Fruit fly (Drosophila melanogaster): Measurements from ENCODE around the gene CG31446.

The CG31446 gene

dm6 chr3R:15651770-15652410, 41.0 kb upstream of the CG31446 start (continued):
- TF ChIP-seq Blimp-1 (GFP tag; optimal IDR thresholded peaks at IDR 0.05) (peak; percentile 80), Sox15 (GFP tag; optimal IDR thresholded peaks at IDR 0.05) (peak; percentile 95), Sox14 (GFP tag; optimal IDR thresholded peaks at IDR 0.05) (peak; percentile 98), CG10669 (GFP tag; optimal IDR thresholded peaks at IDR 0.05) (peak; percentile 99), CG11902 (GFP tag; optimal IDR thresholded peaks at IDR 0.05) (peak; percentile 96), CG3919 (GFP tag; optimal IDR thresholded peaks at IDR 0.05) (peak; percentile 99), lz (GFP tag; optimal IDR thresholded peaks at IDR 0.05) (peak; percentile 96), Gug (GFP tag; IDR thresholded peaks at IDR 0.05) (peak; percentile 93), topi (GFP tag; optimal IDR thresholded peaks at IDR 0.05) (peak; percentile 98), ss (GFP tag; optimal IDR thresholded peaks at IDR 0.05) (peak; percentile 93 to 96), Ets96B (tag; optimal IDR thresholded peaks at IDR 0.05) (peak; percentile 99), CG8632 (GFP tag; optimal IDR thresholded peaks at IDR 0.05) (peak; percentile 94), CG8319 (GFP tag; optimal IDR thresholded peaks at IDR 0.05) (peak; percentile 98), CG3032 (tag; optimal IDR thresholded peaks at IDR 0.05) (peak; percentile 95), CG7368 (GFP tag; optimal IDR thresholded peaks at IDR 0.05) (peak; percentile 99), Met (GFP tag; optimal IDR thresholded peaks at IDR 0.05) (peak; percentile 96), Hr38 (GFP tag; optimal IDR thresholded peaks at IDR 0.05) (peak; percentile 49), CG11294 (GFP tag; IDR thresholded peaks at IDR 0.05) (peak; percentile 92), achi (GFP tag; optimal IDR thresholded peaks at IDR 0.05) (peak; percentile 96), CG6276 (GFP tag; optimal IDR thresholded peaks at IDR 0.05) (peak; percentile 96)

- no peak for TF ChIP-seq net (GFP tag; optimal IDR thresholded peaks at IDR 0.05)
- peak; percentile 44 for TF ChIP-seq esn (GFP tag; optimal IDR thresholded peaks at IDR 0.05)
- TF ChIP-seq Blimp-1 (GFP tag; optimal IDR thresholded peaks at IDR 0.05), result no peak
- no peak for TF ChIP-seq lz (GFP tag; optimal IDR thresholded peaks at IDR 0.05)
- TF ChIP-seq salr (GFP tag; optimal IDR thresholded peaks at IDR 0.05), result peak in 1 of 2 experiments; percentile 26
- TF ChIP-seq OdsH (GFP tag; optimal IDR thresholded peaks at IDR 0.05), result peak; percentile 40
- peak; percentile 39; the same call in 1 of the 2 replicates for TF ChIP-seq CG15336 (GFP tag; IDR thresholded peaks at IDR 0.05)
- TF ChIP-seq CG11762 (GFP tag; optimal IDR thresholded peaks at IDR 0.05; ENCODE audit: insufficient read depth), result no peak
- TF ChIP-seq CG6792 (GFP tag; optimal IDR thresholded peaks at IDR 0.05), result peak; percentile 13
- TF ChIP-seq vri (GFP tag; optimal IDR thresholded peaks at IDR 0.05), result no peak
- TF ChIP-seq CG10669 (GFP tag; optimal IDR thresholded peaks at IDR 0.05), result peak; percentile 49
- TF ChIP-seq CG8119 (GFP tag; IDR thresholded peaks at IDR 0.05), result 0 out of 3 replicates have a peak, but pooled peaks have one; percentile 18
- TF ChIP-seq dac (GFP tag; optimal IDR thresholded peaks at IDR 0.05), result no peak
- TF ChIP-seq fd59A (GFP tag; optimal IDR thresholded peaks at IDR 0.05), result no peak
- no peak for TF ChIP-seq pdm3 (GFP tag; optimal IDR thresholded peaks at IDR 0.05)
- TF ChIP-seq CG6854 (GFP tag; optimal IDR thresholded peaks at IDR 0.05), result no peak
- no peak for TF ChIP-seq Hr4 (GFP tag; optimal IDR thresholded peaks at IDR 0.05)
- no peak for TF ChIP-seq CG31627 (GFP tag; optimal IDR thresholded peaks at IDR 0.05)
- no peak for TF ChIP-seq CG6808 (GFP tag; optimal IDR thresholded peaks at IDR 0.05)
- TF ChIP-seq CG3919 (GFP tag; optimal IDR thresholded peaks at IDR 0.05), result peak; percentile 43
- no peak for TF ChIP-seq Sox14 (GFP tag; optimal IDR thresholded peaks at IDR 0.05)
- peak; percentile 18 for TF ChIP-seq CG32006 (GFP tag; optimal IDR thresholded peaks at IDR 0.05)
- no peak for TF ChIP-seq Gug (GFP tag; IDR thresholded peaks at IDR 0.05)
- peak; percentile 66 for TF ChIP-seq Eip78C (GFP tag)
- no peak for TF ChIP-seq Smox (GFP tag; optimal IDR thresholded peaks at IDR 0.05)
- no peak for TF ChIP-seq fkh (GFP tag; optimal IDR thresholded peaks at IDR 0.05)
- no peak for TF ChIP-seq Sox15 (GFP tag; optimal IDR thresholded peaks at IDR 0.05)
- TF ChIP-seq CG11294 (GFP tag; IDR thresholded peaks at IDR 0.05), result no peak
- TF ChIP-seq Ets21C (GFP tag; optimal IDR thresholded peaks at IDR 0.05), result no peak
- no peak for TF ChIP-seq Eip93F (GFP tag; optimal IDR thresholded peaks at IDR 0.05)
- no peak for TF ChIP-seq eg (GFP tag; IDR thresholded peaks at IDR 0.05)
- no peak for TF ChIP-seq CG11902 (GFP tag; optimal IDR thresholded peaks at IDR 0.05)
- TF ChIP-seq acj6 (GFP tag; optimal IDR thresholded peaks at IDR 0.05), result peak; percentile 40
- TF ChIP-seq CG8319 (GFP tag; optimal IDR thresholded peaks at IDR 0.05), result no peak
- peak; percentile 62 for TF ChIP-seq Ets96B (tag; optimal IDR thresholded peaks at IDR 0.05)
- TF ChIP-seq dsx (GFP tag; optimal IDR thresholded peaks at IDR 0.05; ENCODE audit: poor library complexity, severe bottlenecking), result peak; percentile 25
- peak; percentile 6 for TF ChIP-seq CG4318 (GFP tag; optimal IDR thresholded peaks at IDR 0.05)
- peak; percentile 59 for TF ChIP-seq svp (GFP tag)
These were observed 40.1 kb upstream of the CG31446 start for dm6 chr3R:15652632-15653248.

Data from whole organism, prepupa.